Fruit fly (Drosophila melanogaster) Kc167 (cell line): ENCODE data around the gene Mat89Ba.

ENCODE experiments used
- Sin3A ChIP-seq: fragments of >200 bp; optimal IDR thresholded peaks from 2 replicates; lab custom pipeline; 2018; ENCODE audit warnings: missing external identifiers
- insv ChIP-seq: fragments of >200 bp; optimal IDR thresholded peaks from 3 replicates; lab custom pipeline; 2018; ENCODE audit warnings: missing external identifiers
- ttk ChIP-seq: sonication (Bioruptor generic); optimal IDR thresholded peaks from 2 replicates; lab custom pipeline; 2017; ENCODE audit warnings: missing external identifiers

DNA sequence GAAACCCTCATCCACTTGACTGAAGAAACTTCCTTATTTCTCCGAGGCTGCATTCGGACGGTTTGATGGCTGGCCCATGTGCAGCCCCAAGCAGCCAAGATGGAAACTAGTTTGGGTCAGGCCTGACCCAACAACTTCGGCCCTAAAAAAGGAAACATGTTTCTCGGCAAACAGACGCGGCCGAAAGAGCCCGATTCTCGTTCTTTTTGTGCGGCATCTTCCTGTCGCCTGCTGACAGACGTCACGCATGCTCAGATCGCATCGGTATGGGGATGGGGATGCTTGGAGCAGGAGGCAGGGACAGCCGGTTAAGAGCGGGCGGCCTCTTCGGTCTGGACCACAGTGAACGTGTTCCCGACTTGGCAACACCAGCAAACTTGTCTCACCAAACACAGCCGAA, 44.5 kb upstream of the Mat89Ba start:
- TF ChIP-seq Sin3A (lab: Kevin White, UChicago): no peak
- TF ChIP-seq ttk (lab: Kevin White, UChicago): no peak
- no peak for TF ChIP-seq insv (lab: Kevin White, UChicago)
